Worm (Caenorhabditis elegans) whole organism, midembryonic: ENCODE measurements around the gene bath-13.

Experiments used
- T22C8.4 ChIP-seq: fragments of 200-800 bp; sonication (Bioruptor generic); IDR thresholded peaks from 2 replicates; pipeline ENCODE4 v1.3.6; 2022; ENCODE audit warnings: missing genetic modification characterization, missing compliant biosample characterization
- cog-1 ChIP-seq: sonication (generic microtip); optimal IDR thresholded peaks from 2 replicates; lab custom pipeline; 2016; ENCODE audit warnings: missing genetic modification characterization, missing compliant biosample characterization
- flt-1 ChIP-seq: fragments of 200-800 bp; sonication (Bioruptor generic); IDR thresholded peaks from 2 replicates; pipeline ENCODE4 v1.3.6; 2022; ENCODE audit warnings: missing genetic modification characterization, missing compliant biosample characterization
- klf-2 ChIP-seq: fragments of 200-800 bp; sonication (Bioruptor generic); conservative IDR thresholded peaks from 2 replicates; pipeline ENCODE4 v1.3.6; 2022; ENCODE audit warnings: missing genetic modification reagents, missing genetic modification characterization, missing compliant biosample characterization
- med-1 ChIP-seq: sonication (generic microtip); optimal IDR thresholded peaks from 2 replicates; lab custom pipeline; 2017; ENCODE audit warnings: missing genetic modification characterization, mild to moderate bottlenecking, missing compliant biosample characterization, antibody characterized with exemption, missing genetic modification reagents; ENCODE audit not compliant: insufficient read depth
- ref-1 ChIP-seq: fragments of 200-800 bp; sonication (Bioruptor generic); conservative IDR thresholded peaks from 2 replicates; pipeline ENCODE4 v1.3.6; 2022; ENCODE audit warnings: missing genetic modification reagents, missing genetic modification characterization, missing compliant biosample characterization
- tab-1 ChIP-seq: fragments of 200-800 bp; sonication (Bioruptor generic); IDR thresholded peaks from 2 replicates; pipeline ENCODE4 v1.3.6; 2022; ENCODE audit warnings: missing genetic modification characterization, missing compliant biosample characterization
- ztf-23 ChIP-seq: fragments of 200-800 bp; sonication (Bioruptor generic); IDR thresholded peaks from 2 replicates; pipeline ENCODE4 v1.3.6; 2022; ENCODE audit warnings: missing genetic modification reagents, missing genetic modification characterization, missing compliant biosample characterization
- ztf-29 ChIP-seq: fragments of 200-800 bp; sonication (Bioruptor generic); IDR thresholded peaks from 2 replicates; pipeline ENCODE4 v1.3.6; 2022; ENCODE audit warnings: missing genetic modification reagents, missing genetic modification characterization, missing compliant biosample characterization

The bath-13 gene

ce11 chrII:2530496-2530895 lies 8.6 kb upstream of the bath-13 start, which contains the start of gene K02F6.6:
Gene K02F6.6, plus strand, starts transcription at chrII:2530796.
- no peak for TF ChIP-seq ztf-29 (GFP tag; lab: Robert Waterston, UW)
- no peak for TF ChIP-seq T22C8.4
- TF ChIP-seq cog-1 (tag; lab: Kevin White, UChicago) = no peak
- no peak for TF ChIP-seq tab-1 (GFP tag; lab: Robert Waterston, UW)
- no peak for TF ChIP-seq ref-1 (GFP tag; lab: Robert Waterston, UW)
- TF ChIP-seq ztf-23 (GFP tag; lab: Robert Waterston, UW) = no peak
- no peak for TF ChIP-seq flt-1 (GFP tag; lab: Robert Waterston, UW)
- TF ChIP-seq med-1 (GFP tag; lab: Kevin White, UChicago) = no peak

DNA sequence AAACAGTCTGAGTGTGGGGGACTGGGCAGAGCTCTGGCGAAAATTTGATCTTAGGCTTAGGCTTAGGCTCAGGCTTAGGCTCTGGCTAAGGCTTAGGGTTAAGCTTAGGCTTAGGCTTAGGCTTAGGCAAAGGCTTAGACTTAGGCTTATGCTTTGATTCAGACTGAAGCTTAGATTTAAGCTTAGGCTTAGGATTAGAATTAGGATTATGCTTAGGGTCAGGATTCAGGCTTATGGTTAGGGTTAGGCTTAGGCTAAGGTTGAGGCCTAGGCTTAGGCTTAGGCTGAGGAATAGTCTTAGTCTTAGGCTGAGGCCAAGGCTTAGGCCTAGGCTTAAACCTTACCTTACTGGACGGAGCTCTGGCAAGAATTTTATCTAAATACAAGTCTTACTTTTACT lies 5.0 kb upstream of the bath-13 start:
- no peak for TF ChIP-seq ztf-29 (GFP tag; lab: Robert Waterston, UW)
- TF ChIP-seq T22C8.4 = no peak
- TF ChIP-seq tab-1 (GFP tag; lab: Robert Waterston, UW) = no peak
- TF ChIP-seq klf-2 (GFP tag; lab: Robert Waterston, UW) = no peak
- TF ChIP-seq ztf-23 (GFP tag; lab: Robert Waterston, UW) = no peak
- no peak for TF ChIP-seq ref-1 (GFP tag; lab: Robert Waterston, UW)
- no peak for TF ChIP-seq cog-1 (tag; lab: Kevin White, UChicago)
- TF ChIP-seq flt-1 (GFP tag; lab: Robert Waterston, UW) = no peak
- no peak for TF ChIP-seq med-1 (GFP tag; lab: Kevin White, UChicago)

DNA sequence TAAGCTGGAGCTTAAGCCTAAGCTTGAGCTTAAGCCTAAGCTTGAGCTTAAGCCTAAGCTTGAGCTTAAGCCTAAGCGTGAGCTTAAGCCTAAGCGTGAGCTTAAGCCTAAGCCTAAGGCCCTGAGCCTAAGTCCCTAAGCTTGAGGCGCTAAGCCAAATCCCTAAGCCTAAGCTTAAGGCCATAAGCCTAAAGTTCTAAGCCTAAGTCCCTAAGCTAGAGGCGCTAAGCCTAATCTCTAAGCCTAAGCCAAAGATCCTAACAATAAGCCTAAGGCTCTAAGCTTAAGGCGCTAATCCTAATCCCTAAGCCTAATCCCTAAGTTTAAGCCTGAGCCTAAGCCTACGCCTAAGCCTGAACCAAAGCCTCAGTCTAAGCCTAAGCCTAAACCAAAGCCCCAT lies 3.8 kb upstream of the bath-13 start:
- no peak for TF ChIP-seq ztf-23 (GFP tag; lab: Robert Waterston, UW)
- no peak for TF ChIP-seq T22C8.4
- TF ChIP-seq klf-2 (GFP tag; lab: Robert Waterston, UW) = no peak
- no peak for TF ChIP-seq tab-1 (GFP tag; lab: Robert Waterston, UW)
- TF ChIP-seq med-1 (GFP tag; lab: Kevin White, UChicago) = no peak
- TF ChIP-seq ref-1 (GFP tag; lab: Robert Waterston, UW) = no peak
- TF ChIP-seq ztf-29 (GFP tag; lab: Robert Waterston, UW) = peak; percentile 84; the same call in 1 of the 2 replicates

ce11 chrII:2518487-2518886 lies 3.4 kb downstream of the bath-13 start:
- TF ChIP-seq ztf-23 (GFP tag; lab: Robert Waterston, UW) (no peak), T22C8.4 (peak; percentile 54; the same call in 1 of the 2 replicates)

DNA sequence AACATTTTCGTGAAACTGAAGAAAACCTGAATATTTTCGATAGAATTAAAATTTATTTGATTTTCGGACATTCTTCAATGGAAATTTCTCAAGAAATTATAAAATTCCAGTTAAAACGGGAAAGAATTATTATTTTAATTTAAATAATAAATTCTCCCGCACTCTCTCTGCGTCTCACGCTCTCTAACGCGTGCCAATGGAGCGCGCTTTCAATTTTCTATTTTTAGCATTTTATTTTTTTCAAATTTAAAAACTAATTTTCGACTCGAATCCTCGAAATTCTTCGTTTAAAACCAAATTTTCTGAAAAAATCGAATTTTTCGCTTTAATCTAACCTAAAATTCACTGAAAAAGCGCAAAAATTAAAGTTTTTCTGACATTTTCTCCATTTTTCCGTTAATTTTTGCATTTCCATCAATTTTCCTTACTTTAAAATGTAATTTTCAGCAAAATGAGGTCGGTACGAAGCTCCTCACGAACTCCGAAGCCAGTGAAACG lies 17.4 kb downstream of the bath-13 start, which contains the start of gene gbas-1:
gbas-1 (plus strand) TSS at position 448 of the 498 bp plus-strand sequence.
- TF ChIP-seq flt-1 (GFP tag; lab: Robert Waterston, UW) (no peak), klf-2 (GFP tag; lab: Robert Waterston, UW) (no peak), ref-1 (GFP tag; lab: Robert Waterston, UW) (no peak), T22C8.4 (no peak), med-1 (GFP tag; lab: Kevin White, UChicago) (no peak), cog-1 (tag; lab: Kevin White, UChicago) (no peak)

DNA sequence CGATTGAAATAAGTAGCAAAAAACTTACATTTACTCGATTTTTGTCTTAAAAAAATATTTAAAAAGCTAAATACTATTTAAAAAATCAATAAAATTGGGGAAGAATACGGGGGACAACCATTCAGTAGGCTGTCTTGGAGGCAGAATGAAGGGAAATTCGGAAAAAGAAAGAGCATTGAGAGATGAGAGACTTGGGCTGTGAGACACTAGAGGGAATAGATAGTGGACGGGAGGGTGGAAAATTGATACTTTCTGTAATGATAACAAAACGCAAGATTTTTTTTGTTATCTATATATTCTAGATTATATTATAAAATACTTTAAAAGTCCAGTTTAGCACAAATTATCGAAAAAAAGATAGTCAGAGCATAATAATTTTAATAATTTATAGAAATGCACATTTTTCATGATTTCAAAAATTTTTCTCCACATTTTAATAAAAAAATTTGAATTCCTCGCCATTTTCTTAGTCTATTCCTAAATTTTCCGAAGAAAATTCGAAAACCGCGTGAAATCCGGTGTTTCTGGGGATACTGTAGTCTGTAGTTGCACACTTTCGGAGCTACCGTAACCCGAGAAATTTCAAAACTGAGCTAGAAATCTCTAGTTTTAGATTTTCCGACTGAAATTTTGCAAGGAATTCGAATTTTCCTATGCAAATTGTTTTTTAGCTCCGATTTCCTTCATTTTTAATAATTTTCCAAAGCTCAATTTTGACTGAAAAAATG lies 18.0 kb downstream of the bath-13 start:
- TF ChIP-seq ref-1 (GFP tag; lab: Robert Waterston, UW) (no peak), ztf-23 (GFP tag; lab: Robert Waterston, UW) (no peak), med-1 (GFP tag; lab: Kevin White, UChicago) (no peak), ztf-29 (GFP tag; lab: Robert Waterston, UW) (no peak), klf-2 (GFP tag; lab: Robert Waterston, UW) (no peak), T22C8.4 (no peak), tab-1 (GFP tag; lab: Robert Waterston, UW) (no peak)

ce11 chrII:2488386-2488785 lies 33.5 kb downstream of the bath-13 start, which contains the start of gene F53G2.1:
Gene F53G2.1, plus strand, starts transcription at chrII:2488686.
- TF ChIP-seq ztf-23 (GFP tag; lab: Robert Waterston, UW) = no peak
- TF ChIP-seq ref-1 (GFP tag; lab: Robert Waterston, UW) = no peak
- TF ChIP-seq ztf-29 (GFP tag; lab: Robert Waterston, UW) = no peak
- no peak for TF ChIP-seq cog-1 (tag; lab: Kevin White, UChicago)

DNA sequence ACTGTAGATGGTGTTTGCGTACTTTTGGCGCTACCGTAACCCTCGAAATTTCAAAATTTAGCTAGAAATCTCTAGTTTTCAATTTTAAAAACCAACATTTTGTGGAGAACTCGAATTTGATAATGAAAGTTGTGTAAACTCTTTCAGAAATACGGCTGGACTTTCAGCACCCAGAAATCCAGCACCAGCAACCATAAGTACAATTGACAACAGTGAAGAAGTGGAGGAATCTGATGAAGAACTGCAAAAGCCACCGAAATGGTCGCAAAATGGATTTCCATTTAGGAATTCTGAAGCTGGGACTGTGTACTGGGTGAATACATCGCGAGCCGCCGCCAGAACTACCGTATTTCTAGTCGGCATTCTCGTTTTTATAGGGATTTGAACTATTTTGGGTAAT lies 38.4 kb downstream of the bath-13 start, which contains the start of gene F53G2.13:
F53G2.13 (plus strand) TSS at position 301 of the 400 bp plus-strand sequence.
- TF ChIP-seq ztf-29 (GFP tag; lab: Robert Waterston, UW) (no peak), flt-1 (GFP tag; lab: Robert Waterston, UW) (no peak), tab-1 (GFP tag; lab: Robert Waterston, UW) (no peak)

- TF ChIP-seq ref-1 (GFP tag; lab: Robert Waterston, UW) (no peak), klf-2 (GFP tag; lab: Robert Waterston, UW) (no peak), med-1 (GFP tag; lab: Kevin White, UChicago) (no peak), ztf-29 (GFP tag; lab: Robert Waterston, UW) (no peak), flt-1 (GFP tag; lab: Robert Waterston, UW) (no peak), ztf-23 (GFP tag; lab: Robert Waterston, UW) (no peak), T22C8.4 (no peak), tab-1 (GFP tag; lab: Robert Waterston, UW) (no peak), cog-1 (tag; lab: Kevin White, UChicago) (no peak)
Observed at ce11 chrII:2481621-2482020, 40.2 kb downstream of the bath-13 start, which contains the start of gene F53G2.2. Gene F53G2.2, plus strand, starts transcription at chrII:2481921.
